Worm (Caenorhabditis elegans) whole organism, L4 larva: ENCODE data around the gene cpl-1.
A peak's percentile ranks its signal among the peaks of the same experiment; 100 is the strongest.

ENCODE experiments used
- F10B5.3 ChIP-seq: sonication (generic microtip); optimal IDR thresholded peaks from 2 replicates; lab custom pipeline; 2016; ENCODE audit warnings: mild to moderate bottlenecking, missing genetic modification characterization, missing compliant biosample characterization
- Y5F2A.4 ChIP-seq: fragments of 200-800 bp; sonication (Bioruptor generic); optimal IDR thresholded peaks from 2 replicates; lab custom pipeline; 2018; ENCODE audit warnings: mild to moderate bottlenecking, missing genetic modification characterization, missing compliant biosample characterization
- ZK546.5 ChIP-seq, 2 experiments: sonication (generic microtip); optimal IDR thresholded peaks; 2 replicates each; lab custom pipeline; 2017; ENCODE audit warnings: missing biosample characterization in 2 of 2, missing genetic modification characterization in 2 of 2
- aha-1 ChIP-seq: fragments of 150-350 bp; peaks from one replicate; lab custom pipeline; 2014; ENCODE audit warnings: missing biosample characterization, missing genetic modification characterization
- ceh-82 ChIP-seq: sonication (generic microtip); optimal IDR thresholded peaks from 2 replicates; lab custom pipeline; 2017; ENCODE audit warnings: missing biosample characterization, missing genetic modification characterization
- nhr-10 ChIP-seq: fragments of 150-350 bp; optimal IDR thresholded peaks from 2 replicates; lab custom pipeline; 2014; ENCODE audit warnings: missing biosample characterization, missing genetic modification characterization
- nhr-237 ChIP-seq: sonication (generic microtip); optimal IDR thresholded peaks from 2 replicates; lab custom pipeline; 2017; ENCODE audit warnings: missing biosample characterization, missing genetic modification characterization
- nhr-77 ChIP-seq: fragments of 150-350 bp; optimal IDR thresholded peaks from 2 replicates; lab custom pipeline; 2014; ENCODE audit warnings: missing biosample characterization, missing genetic modification characterization
- pha-4 ChIP-seq, 2 experiments: fragments of 150-350 bp in 1 of 2; fragments of 200-800 bp in 1 of 2; sonication (Bioruptor generic) in 1 of 2; IDR thresholded peaks in 1 of 2; optimal IDR thresholded peaks in 1 of 2; 2 replicates each; pipeline versions ENCODE4 v1.3.6 to Lab custom; 2014 to 2022; ENCODE audit warnings: missing genetic modification characterization in 2 of 2, missing genetic modification reagents in 2 of 2, missing biosample characterization in 1 of 2, missing compliant biosample characterization in 1 of 2
- pqm-1 ChIP-seq: sonication (generic microtip); optimal IDR thresholded peaks from 2 replicates; lab custom pipeline; 2017; ENCODE audit warnings: missing biosample characterization, missing genetic modification characterization
- skn-1 ChIP-seq: fragments of 150-350 bp; optimal IDR thresholded peaks from 2 replicates; lab custom pipeline; 2014; ENCODE audit warnings: missing biosample characterization, missing genetic modification characterization
- unc-39 ChIP-seq: sonication (generic microtip); optimal IDR thresholded peaks from 2 replicates; lab custom pipeline; 2017; ENCODE audit warnings: missing biosample characterization, missing genetic modification characterization
- zag-1 ChIP-seq: fragments of 150-350 bp; optimal IDR thresholded peaks from 2 replicates; lab custom pipeline; 2014; ENCODE audit warnings: missing biosample characterization, missing genetic modification characterization
- zfp-2 ChIP-seq: sonication (generic microtip); optimal IDR thresholded peaks from 2 replicates; lab custom pipeline; 2016; ENCODE audit warnings: mild to moderate bottlenecking, missing genetic modification characterization, missing compliant biosample characterization

DNA sequence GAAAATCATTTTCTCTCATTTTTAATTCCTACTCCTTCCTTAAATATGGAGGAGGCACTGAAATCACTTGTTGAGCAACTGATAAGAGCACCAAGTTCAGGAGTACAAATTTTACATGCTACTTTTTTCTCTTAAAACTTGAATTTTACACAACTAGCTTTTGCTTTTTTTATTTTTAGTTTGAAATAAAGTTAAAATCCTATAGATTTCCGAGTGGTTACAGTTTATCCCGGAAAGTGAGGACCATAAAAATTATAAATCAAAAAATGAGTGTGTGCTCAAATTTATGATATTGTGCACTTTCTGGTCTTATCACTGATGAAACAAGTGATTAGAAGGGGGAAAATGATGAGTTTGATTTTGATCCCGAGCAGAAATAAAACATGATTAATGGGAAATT lies 32.8 kb upstream of the cpl-1 start, which contains the start of gene oac-53:
- TF ChIP-seq F10B5.3 (tag; lab: Kevin White, UChicago): no peak
- TF ChIP-seq unc-39: no peak
- TF ChIP-seq zag-1 (tag; lab: Kevin White, UChicago): no peak
- TF ChIP-seq ZK546.5 (tag; optimal IDR thresholded peaks at IDR 0.05; lab: Kevin White, UChicago): no peak
- TF ChIP-seq nhr-77 (tag; lab: Kevin White, UChicago): no peak
- no peak for TF ChIP-seq Y5F2A.4
- no peak for TF ChIP-seq nhr-237 (tag; lab: Kevin White, UChicago)
- TF ChIP-seq zfp-2 (tag; lab: Kevin White, UChicago): no peak
- no peak for TF ChIP-seq skn-1 (tag; lab: Kevin White, UChicago)
- no peak for TF ChIP-seq pha-4 (GFP tag; IDR thresholded peaks at IDR 0.05; lab: Robert Waterston, UW)
- no peak for TF ChIP-seq pha-4 (tag; optimal IDR thresholded peaks at IDR 0.05; lab: Kevin White, UChicago)
- peak; percentile 62 for TF ChIP-seq pqm-1
- TF ChIP-seq nhr-10 (tag; lab: Kevin White, UChicago): no peak
- no peak for TF ChIP-seq ceh-82
- TF ChIP-seq aha-1: no peak
